Fruit fly (Drosophila melanogaster) whole organism, embryonic: ENCODE data around the gene CG33293.
A peak's percentile ranks its signal among the peaks of the same experiment; 100 is the strongest.

Experiments
- B-H2 ChIP-seq: fragments of 200-800 bp; sonication (Bioruptor generic); optimal IDR thresholded peaks from 2 replicates; lab custom pipeline; 2018; ENCODE audit warnings: missing biosample characterization, mild to moderate bottlenecking, missing genetic modification characterization
- CG11085 ChIP-seq: fragments of 200-800 bp; sonication (Bioruptor generic); IDR thresholded peaks from 2 replicates; pipeline ENCODE4 v1.3.6; 2022; ENCODE audit warnings: missing biosample characterization, missing genetic modification characterization
- CG11456 ChIP-seq: fragments of 200-800 bp; sonication (Bioruptor generic); IDR thresholded peaks from 3 replicates; pipeline ENCODE4 v1.3.6; 2022; ENCODE audit warnings: missing biosample characterization, missing genetic modification characterization
- CG12155 ChIP-seq: fragments of 200-800 bp; sonication (Bioruptor generic); optimal IDR thresholded peaks from 3 replicates; lab custom pipeline; 2016; ENCODE audit warnings: missing biosample characterization, missing genetic modification characterization
- CG1233 ChIP-seq: fragments of 200-800 bp; sonication (Bioruptor generic); optimal IDR thresholded peaks from 4 replicates; lab custom pipeline; 2018; ENCODE audit warnings: missing biosample characterization, mild to moderate bottlenecking, missing genetic modification characterization
- CG13287 ChIP-seq: fragments of 200-800 bp; sonication (Bioruptor generic); IDR thresholded peaks from 2 replicates; pipeline ENCODE4 v1.3.6; 2022; ENCODE audit warnings: missing biosample characterization, missing genetic modification characterization; ENCODE audit not compliant: partially characterized antibody
- CG13775 ChIP-seq: fragments of 200-800 bp; sonication (Bioruptor generic); optimal IDR thresholded peaks from 3 replicates; lab custom pipeline; 2017; ENCODE audit warnings: missing biosample characterization, mild to moderate bottlenecking, missing genetic modification characterization
- CG14014 ChIP-seq: fragments of 200-800 bp; sonication (Bioruptor generic); IDR thresholded peaks from 2 replicates; pipeline ENCODE4 v1.3.6; 2022; ENCODE audit warnings: missing biosample characterization, missing genetic modification characterization
- CG14441 ChIP-seq: fragments of 200-800 bp; sonication (Bioruptor generic); IDR thresholded peaks from 2 replicates; pipeline ENCODE4 v1.3.6; 2022; ENCODE audit warnings: missing biosample characterization, missing genetic modification characterization
- CG15269 ChIP-seq: fragments of 200-800 bp; sonication (Bioruptor generic); optimal IDR thresholded peaks from 2 replicates; lab custom pipeline; 2018; ENCODE audit warnings: missing biosample characterization, mild to moderate bottlenecking, missing genetic modification characterization, moderate library complexity
- CG15601 ChIP-seq: fragments of 200-800 bp; sonication (Bioruptor generic); optimal IDR thresholded peaks from 3 replicates; lab custom pipeline; 2019; ENCODE audit warnings: missing biosample characterization, mild to moderate bottlenecking, missing genetic modification characterization, moderate library complexity
- CG16779 ChIP-seq: fragments of 200-800 bp; sonication (Bioruptor generic); IDR thresholded peaks from 2 replicates; pipeline ENCODE4 v1.3.6; 2022; ENCODE audit warnings: missing biosample characterization, missing genetic modification characterization
- CG18619 ChIP-seq: fragments of 200-800 bp; sonication (Bioruptor generic); optimal IDR thresholded peaks from 3 replicates; lab custom pipeline; 2017; ENCODE audit warnings: missing biosample characterization, mild to moderate bottlenecking, missing genetic modification characterization
- CG2120 ChIP-seq: fragments of 200-800 bp; sonication (Bioruptor generic); optimal IDR thresholded peaks from 3 replicates; lab custom pipeline; 2016; ENCODE audit warnings: missing biosample characterization, missing genetic modification characterization
- CG3726 ChIP-seq: fragments of 200-800 bp; sonication (Bioruptor generic); IDR thresholded peaks from 3 replicates; pipeline ENCODE4, ENCODE4 v1.3.6; 2022; ENCODE audit warnings: missing biosample characterization, missing genetic modification characterization
- CG5180 ChIP-seq: fragments of 200-800 bp; sonication (Bioruptor generic); optimal IDR thresholded peaks from 3 replicates; lab custom pipeline; 2017; ENCODE audit warnings: missing biosample characterization, missing genetic modification characterization, mild to moderate bottlenecking, moderate library complexity, missing genetic modification reagents
- CG7786 ChIP-seq: fragments of 200-800 bp; sonication (Bioruptor generic); optimal IDR thresholded peaks from 2 replicates; lab custom pipeline; 2016; ENCODE audit warnings: missing biosample characterization, missing genetic modification characterization
- CG9876 ChIP-seq: fragments of 200-800 bp; sonication (Bioruptor generic); optimal IDR thresholded peaks from 2 replicates; lab custom pipeline; 2016; ENCODE audit warnings: missing biosample characterization, missing genetic modification characterization
- Doc2 ChIP-seq: fragments of 200-800 bp; sonication (Bioruptor generic); IDR thresholded peaks from 2 replicates; pipeline ENCODE4 v1.3.6; 2022; ENCODE audit warnings: missing biosample characterization, missing genetic modification characterization
- E2f1 ChIP-seq: fragments of 200-800 bp; sonication (Bioruptor generic); IDR thresholded peaks from 2 replicates; pipeline ENCODE4 v1.3.6; 2022; ENCODE audit warnings: missing biosample characterization, missing genetic modification characterization
- E2f2 ChIP-seq: fragments of 200-800 bp; sonication (Bioruptor generic); IDR thresholded peaks from 2 replicates; pipeline ENCODE4 v1.3.6; 2022; ENCODE audit warnings: missing biosample characterization, missing genetic modification characterization
- ERR ChIP-seq: fragments of 200-800 bp; sonication (Bioruptor generic); optimal IDR thresholded peaks from 2 replicates; lab custom pipeline; 2016; ENCODE audit warnings: missing biosample characterization, missing genetic modification characterization
- Elba2 ChIP-seq: fragments of 200-800 bp; sonication (Bioruptor generic); optimal IDR thresholded peaks from 3 replicates; lab custom pipeline; 2016; ENCODE audit warnings: missing biosample characterization, missing genetic modification characterization
- Ets65A ChIP-seq: fragments of 200-800 bp; sonication (Bioruptor generic); peaks from one replicate; lab custom pipeline; 2016; ENCODE audit warnings: missing biosample characterization, missing genetic modification characterization
- Max ChIP-seq: fragments of 200-800 bp; sonication (Bioruptor generic); optimal IDR thresholded peaks from 2 replicates; lab custom pipeline; 2016; ENCODE audit warnings: missing biosample characterization, mild to moderate bottlenecking, missing genetic modification characterization
- Nf-YA ChIP-seq: fragments of 200-800 bp; sonication (Bioruptor generic); IDR thresholded peaks from 2 replicates; pipeline ENCODE4 v1.3.6; 2022; ENCODE audit warnings: missing biosample characterization, missing genetic modification characterization
- Nf-YC ChIP-seq: fragments of 200-800 bp; optimal IDR thresholded peaks from 3 replicates; lab custom pipeline; 2019; ENCODE audit warnings: missing biosample characterization, mild to moderate bottlenecking, missing genetic modification characterization, moderate library complexity
- Trl ChIP-seq, 3 experiments: fragments of >200 bp in 2 of 3; fragments of 200-800 bp in 1 of 3; sonication (Bioruptor generic) in 1 of 3; optimal IDR thresholded peaks; 2 replicates in 1 of 3; 3 replicates in 2 of 3; lab custom pipeline; 2016 to 2017; ENCODE audit warnings: missing biosample characterization in 1 of 3, missing genetic modification characterization in 1 of 3
- Usf ChIP-seq: fragments of 200-800 bp; sonication (Bioruptor generic); optimal IDR thresholded peaks from 2 replicates; lab custom pipeline; 2017; ENCODE audit warnings: missing genotype, missing biosample characterization, missing genetic modification characterization
- Xrp1 ChIP-seq: fragments of 200-800 bp; sonication (Bioruptor generic); IDR thresholded peaks from 2 replicates; pipeline ENCODE4 v1.3.6; 2022; ENCODE audit warnings: missing biosample characterization, missing genetic modification characterization
- bowl ChIP-seq: fragments of 200-800 bp; sonication (Bioruptor generic); IDR thresholded peaks from 2 replicates; pipeline ENCODE4 v1.3.6; 2022; ENCODE audit warnings: missing biosample characterization, missing genetic modification characterization
- cas ChIP-seq: fragments of 200-800 bp; sonication (Bioruptor generic); IDR thresholded peaks from 2 replicates; pipeline ENCODE4 v1.3.6; 2022; ENCODE audit warnings: missing biosample characterization, missing genetic modification characterization
- chinmo ChIP-seq: fragments of 200-800 bp; sonication (Bioruptor generic); IDR thresholded peaks from 4 replicates; pipeline ENCODE4 v1.3.6; 2022; ENCODE audit warnings: missing biosample characterization, missing genetic modification characterization; ENCODE audit not compliant: partially characterized antibody
- chn ChIP-seq: fragments of 200-800 bp; sonication (Bioruptor generic); optimal IDR thresholded peaks from 2 replicates; lab custom pipeline; 2016; ENCODE audit warnings: missing biosample characterization, missing genetic modification characterization
- cwo ChIP-seq: fragments of 200-800 bp; sonication (Bioruptor generic); optimal IDR thresholded peaks from 3 replicates; lab custom pipeline; 2017; ENCODE audit warnings: missing biosample characterization, missing genetic modification characterization, mild to moderate bottlenecking, moderate library complexity, missing genetic modification reagents
- fd3F ChIP-seq: fragments of 200-800 bp; sonication (Bioruptor generic); optimal IDR thresholded peaks from 2 replicates; lab custom pipeline; 2018; ENCODE audit warnings: missing biosample characterization, mild to moderate bottlenecking, missing genetic modification characterization, moderate library complexity
- gfzf ChIP-seq: fragments of 200-800 bp; sonication (Bioruptor generic); optimal IDR thresholded peaks from 2 replicates; lab custom pipeline; 2016; ENCODE audit warnings: missing biosample characterization, mild to moderate bottlenecking, missing genetic modification characterization, moderate library complexity
- hkb ChIP-seq, 2 experiments: fragments of 200-800 bp in 1 of 2; fragments of >200 bp in 1 of 2; sonication (Bioruptor generic) in 1 of 2; IDR thresholded peaks in 1 of 2; optimal IDR thresholded peaks in 1 of 2; 2 replicates each; pipeline versions ENCODE4 v1.3.6 to Lab custom; 2017 to 2022; ENCODE audit warnings: missing biosample characterization in 1 of 2, missing genetic modification characterization in 1 of 2
- lab ChIP-seq: fragments of 200-800 bp; sonication (Bioruptor generic); optimal IDR thresholded peaks from 3 replicates; lab custom pipeline; 2017; ENCODE audit warnings: missing biosample characterization, missing genetic modification characterization, mild to moderate bottlenecking, moderate library complexity, missing genetic modification reagents
- lov ChIP-seq, 2 experiments: fragments of 200-800 bp in 1 of 2; fragments of >200 bp in 1 of 2; sonication (Bioruptor generic) in 1 of 2; IDR thresholded peaks in 1 of 2; optimal IDR thresholded peaks in 1 of 2; 2 replicates in 1 of 2; 3 replicates in 1 of 2; pipeline versions ENCODE4 v1.3.6 to Lab custom; 2017 to 2022; ENCODE audit warnings: missing biosample characterization in 1 of 2, missing genetic modification characterization in 1 of 2
- mld ChIP-seq: fragments of 200-800 bp; sonication (Bioruptor generic); IDR thresholded peaks from 3 replicates; pipeline ENCODE4 v1.3.6; 2022; ENCODE audit warnings: missing biosample characterization, missing genetic modification characterization; ENCODE audit not compliant: partially characterized antibody
- nerfin-1 ChIP-seq: fragments of 200-800 bp; sonication (Bioruptor generic); optimal IDR thresholded peaks from 3 replicates; lab custom pipeline; 2019; ENCODE audit warnings: missing biosample characterization, mild to moderate bottlenecking, missing genetic modification characterization, moderate library complexity
- nom ChIP-seq: fragments of 200-800 bp; sonication (Bioruptor generic); optimal IDR thresholded peaks from 2 replicates; lab custom pipeline; 2017; ENCODE audit warnings: missing biosample characterization, missing genetic modification characterization, mild to moderate bottlenecking, moderate library complexity, missing genetic modification reagents
- odd ChIP-seq: fragments of 200-800 bp; sonication (Bioruptor generic); optimal IDR thresholded peaks from 2 replicates; lab custom pipeline; 2017; ENCODE audit warnings: missing biosample characterization, mild to moderate bottlenecking, missing genetic modification characterization
- prd ChIP-seq, 3 experiments: fragments of >200 bp in 2 of 3; fragments of 200-800 bp in 1 of 3; sonication (Bioruptor generic) in 1 of 3; optimal IDR thresholded peaks in 2 of 3; IDR thresholded peaks in 1 of 3; 2 replicates in 2 of 3; 3 replicates in 1 of 3; pipeline versions ENCODE4 v1.3.6 to Lab custom; 2017 to 2022; ENCODE audit warnings: missing biosample characterization in 1 of 3, missing genetic modification characterization in 1 of 3
- sug ChIP-seq: fragments of 200-800 bp; optimal IDR thresholded peaks from 2 replicates; lab custom pipeline; 2019; ENCODE audit warnings: missing biosample characterization, mild to moderate bottlenecking, missing genetic modification characterization, moderate library complexity
- zfh2 ChIP-seq: fragments of 200-800 bp; sonication (Bioruptor generic); optimal IDR thresholded peaks from 2 replicates; lab custom pipeline; 2016; ENCODE audit warnings: missing biosample characterization, missing genetic modification characterization

The CG33293 gene

DNA sequence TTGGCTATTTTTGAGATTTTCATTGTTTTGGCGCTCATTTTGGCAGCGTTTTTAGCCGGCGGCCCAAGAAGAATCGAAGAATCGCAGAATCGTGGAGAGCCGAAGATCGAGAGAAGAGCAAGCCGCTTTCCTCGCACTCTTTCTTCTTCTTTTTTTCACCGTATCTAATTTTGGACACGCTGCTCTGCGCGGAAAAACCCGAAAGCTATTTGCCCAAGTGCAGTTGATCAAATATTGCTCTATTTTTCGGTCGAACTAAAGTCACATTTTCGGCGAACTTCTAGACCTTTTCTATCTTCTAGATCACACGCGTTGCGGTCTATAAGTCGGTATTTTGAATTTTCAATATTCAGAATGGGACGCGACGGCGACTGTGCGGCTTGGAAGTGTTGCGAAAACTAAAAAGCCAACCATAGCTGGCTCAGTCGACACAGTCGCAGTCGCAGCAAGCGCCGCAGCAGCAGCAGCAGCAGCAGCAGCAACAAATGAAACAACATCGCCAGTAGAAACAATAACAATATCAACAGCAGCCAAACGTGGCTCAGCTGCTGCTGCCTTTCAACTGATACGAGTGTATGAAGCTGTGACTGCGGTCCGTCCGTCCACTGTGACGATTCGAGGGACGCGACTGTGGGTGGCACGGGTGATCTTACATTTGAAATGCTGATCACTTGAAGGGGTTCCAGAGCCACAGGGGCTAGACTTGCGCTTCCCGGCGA is 46.5 kb upstream of the CG33293 start (continued):
- TF ChIP-seq nerfin-1 (tag; lab: Kevin White, UChicago) (no peak), Max (GFP tag; lab: Kevin White, UChicago) (peak; percentile 10), CG9876 (no peak), CG5180 (no peak), CG14014 (no peak), Doc2 (GFP tag; lab: Robert Waterston, UW) (no peak), chn (GFP tag; lab: Kevin White, UChicago) (no peak), Usf (no peak), Elba2 (GFP tag; lab: Kevin White, UChicago) (no peak), CG14441 (no peak), CG1233 (GFP tag; lab: Kevin White, UChicago) (no peak), nom (GFP tag; lab: Kevin White, UChicago) (no peak), sug (tag; lab: Kevin White, UChicago) (peak; percentile 42), Ets65A (GFP tag; lab: Kevin White, UChicago) (peak; percentile 84), odd (peak; percentile 35), CG15269 (tag; lab: Kevin White, UChicago) (no peak), B-H2 (no peak), CG16779 (GFP tag; lab: Robert Waterston, UW) (no peak), CG13287 (GFP tag; lab: Robert Waterston, UW) (peak; percentile 17; the same call in 1 of the 2 replicates), mld (no peak), CG18619 (GFP tag; lab: Kevin White, UChicago) (no peak), bowl (GFP tag; lab: Robert Waterston, UW) (no peak), CG13775 (GFP tag; lab: Kevin White, UChicago) (no peak), prd (optimal IDR thresholded peaks at IDR 0.05; lab: Kevin White, UChicago) (no peak), prd (GFP tag; IDR thresholded peaks at IDR 0.05; lab: Robert Waterston, UW) (0 out of 3 replicates have a peak, but pooled peaks have one; percentile 4), cwo (peak; percentile 41), lab (GFP tag; lab: Kevin White, UChicago) (peak; percentile 35), ERR (no peak), CG11085 (GFP tag; lab: Robert Waterston, UW) (no peak), CG11456 (no peak), E2f1 (GFP tag; lab: Robert Waterston, UW) (no peak; the same call in 1 of the 2 replicates), CG7786 (GFP tag; lab: Kevin White, UChicago) (no peak), gfzf (GFP tag; lab: Kevin White, UChicago) (no peak), CG3726 (peak; percentile 41; the same call in 1 of the 3 replicates), zfh2 (GFP tag; lab: Kevin White, UChicago) (no peak), lov (optimal IDR thresholded peaks at IDR 0.05; lab: Kevin White, UChicago) (no peak), lov (GFP tag; IDR thresholded peaks at IDR 0.05; lab: Robert Waterston, UW) (no peak), hkb (optimal IDR thresholded peaks at IDR 0.05; lab: Kevin White, UChicago) (no peak), hkb (GFP tag; IDR thresholded peaks at IDR 0.05; lab: Robert Waterston, UW) (0 out of 2 replicates have a peak, but pooled peaks have one; percentile 42), fd3F (GFP tag; lab: Kevin White, UChicago) (no peak), Nf-YC (tag; lab: Kevin White, UChicago) (peak; percentile 16), chinmo (GFP tag; lab: Robert Waterston, UW) (peak; percentile 84; the same call in 2 of the 4 replicates), E2f2 (GFP tag; lab: Robert Waterston, UW) (peak; percentile 13; the same call in 1 of the 2 replicates), Trl (optimal IDR thresholded peaks at IDR 0.05; lab: Kevin White, UChicago) (peak in 1 of 2 experiments; percentile 28), Trl (GFP tag; optimal IDR thresholded peaks at IDR 0.05; lab: Kevin White, UChicago) (no peak), Nf-YA (GFP tag; lab: Robert Waterston, UW) (0 out of 2 replicates have a peak, but pooled peaks have one; percentile 7), cas (GFP tag; lab: Robert Waterston, UW) (no peak), CG2120 (GFP tag; lab: Kevin White, UChicago) (no peak), Xrp1 (no peak), CG12155 (GFP tag; lab: Kevin White, UChicago) (no peak), CG15601 (tag; lab: Kevin White, UChicago) (no peak)
